Worm (Caenorhabditis elegans) whole organism, L1 larva: Measurements from ENCODE around the gene bli-2.
A peak's percentile ranks its signal among the peaks of the same experiment; 100 is the strongest.

Experiments
- C04F5.9 ChIP-seq: sonication (generic microtip); optimal IDR thresholded peaks from 2 replicates; lab custom pipeline; 2016; ENCODE audit warnings: missing genetic modification characterization, missing compliant biosample characterization
- C16A3.4 ChIP-seq: fragments of 150-350 bp; optimal IDR thresholded peaks from 2 replicates; lab custom pipeline; 2014; ENCODE audit warnings: missing biosample characterization, missing genetic modification characterization
- C34B4.2 ChIP-seq: sonication (generic microtip); optimal IDR thresholded peaks from 2 replicates; lab custom pipeline; 2017; ENCODE audit warnings: mild to moderate bottlenecking, missing genetic modification characterization, missing compliant biosample characterization
- F16B12.6 ChIP-seq: fragments of 150-350 bp; optimal IDR thresholded peaks from 2 replicates; lab custom pipeline; 2014; ENCODE audit warnings: missing biosample characterization, missing genetic modification characterization
- Y116A8C.19 ChIP-seq: sonication (generic microtip); optimal IDR thresholded peaks from 2 replicates; lab custom pipeline; 2016; ENCODE audit warnings: missing compliant biosample characterization, missing genetic modification characterization, borderline replicate concordance
- aly-2 ChIP-seq: fragments of 150-350 bp; optimal IDR thresholded peaks from 2 replicates; lab custom pipeline; 2014; ENCODE audit warnings: missing biosample characterization, missing genetic modification characterization
- ama-1 ChIP-seq: fragments of 150-350 bp; optimal IDR thresholded peaks from 2 replicates; lab custom pipeline; 2014
- ceh-63 ChIP-seq: fragments of 200-800 bp; sonication (Bioruptor generic); optimal IDR thresholded peaks from 2 replicates; lab custom pipeline; 2018; ENCODE audit warnings: mild to moderate bottlenecking, missing genetic modification characterization, missing compliant biosample characterization
- ceh-8 ChIP-seq: fragments of 200-800 bp; sonication (Bioruptor generic); optimal IDR thresholded peaks from 2 replicates; lab custom pipeline; 2018; ENCODE audit warnings: mild to moderate bottlenecking, missing genetic modification characterization, moderate library complexity, missing compliant biosample characterization
- ceh-82 ChIP-seq, 3 experiments: fragments of 150-350 bp in 1 of 3; sonication (generic microtip) in 2 of 3; optimal IDR thresholded peaks; 2 replicates each; lab custom pipeline; 2014 to 2017; ENCODE audit warnings: missing biosample characterization in 3 of 3, missing genetic modification characterization in 3 of 3
- ces-1 ChIP-seq: fragments of 150-350 bp; optimal IDR thresholded peaks from 2 replicates; lab custom pipeline; 2014; ENCODE audit warnings: missing biosample characterization, missing genetic modification reagents, missing genetic modification characterization
- dpl-1 ChIP-seq, 3 experiments: fragments of 150-350 bp in 2 of 3; sonication (generic microtip) in 1 of 3; optimal IDR thresholded peaks; 2 replicates each; lab custom pipeline; 2014 to 2017; ENCODE audit warnings: missing biosample characterization in 3 of 3, missing genetic modification characterization in 3 of 3, missing genetic modification reagents in 3 of 3
- efl-1 ChIP-seq, 4 experiments: fragments of 150-350 bp; optimal IDR thresholded peaks in 3 of 4; peaks in 1 of 4; 1 replicate in 1 of 4; 2 replicates in 3 of 4; lab custom pipeline; 2014; ENCODE audit warnings: missing biosample characterization in 2 of 4, missing genetic modification characterization in 2 of 4, missing genetic modification reagents in 2 of 4
- efl-3 ChIP-seq: fragments of 200-800 bp; sonication (Bioruptor generic); optimal IDR thresholded peaks from 2 replicates; lab custom pipeline; 2018; ENCODE audit warnings: mild to moderate bottlenecking, missing genetic modification characterization, missing compliant biosample characterization
- egl-13 ChIP-seq: sonication (generic microtip); optimal IDR thresholded peaks from 2 replicates; lab custom pipeline; 2016; ENCODE audit warnings: missing genotype, missing genetic modification reagents, missing genetic modification characterization, missing compliant biosample characterization
- egl-27 ChIP-seq, 2 experiments: fragments of 150-350 bp in 1 of 2; sonication (generic microtip); optimal IDR thresholded peaks; 3 replicates each; lab custom pipeline; 2017 to 2018; ENCODE audit warnings: missing biosample characterization in 2 of 2, missing genetic modification characterization in 2 of 2, missing genetic modification reagents in 2 of 2
- fkh-10 ChIP-seq: sonication (generic microtip); optimal IDR thresholded peaks from 2 replicates; lab custom pipeline; 2017; ENCODE audit warnings: missing biosample characterization, missing genetic modification reagents, missing genetic modification characterization
- grh-1 ChIP-seq: fragments of 200-800 bp; sonication (Bioruptor generic); IDR thresholded peaks from 2 replicates; pipeline ENCODE4 v1.3.6; 2022; ENCODE audit warnings: missing genetic modification reagents, missing genetic modification characterization, missing compliant biosample characterization
- hlh-4 ChIP-seq: sonication (generic microtip); optimal IDR thresholded peaks from 2 replicates; lab custom pipeline; 2016; ENCODE audit warnings: mild to moderate bottlenecking, missing genetic modification characterization, missing compliant biosample characterization
- hpl-2 ChIP-seq: fragments of 150-350 bp; optimal IDR thresholded peaks from 2 replicates; lab custom pipeline; 2014; ENCODE audit warnings: missing biosample characterization, missing genetic modification reagents, missing genetic modification characterization
- lin-14 ChIP-seq: fragments of 200-800 bp; sonication (Bioruptor generic); optimal IDR thresholded peaks from 2 replicates; lab custom pipeline; 2018; ENCODE audit warnings: mild to moderate bottlenecking, missing genetic modification characterization, moderate library complexity, missing compliant biosample characterization
- lin-35 ChIP-seq, 2 experiments: fragments of 150-350 bp; optimal IDR thresholded peaks; 2 replicates each; lab custom pipeline; 2014; ENCODE audit warnings: missing biosample characterization in 2 of 2, missing genetic modification characterization in 2 of 2, missing genetic modification reagents in 2 of 2
- lir-3 ChIP-seq: sonication (generic microtip); optimal IDR thresholded peaks from 2 replicates; lab custom pipeline; 2016; ENCODE audit warnings: mild to moderate bottlenecking, missing genetic modification characterization, moderate library complexity, missing compliant biosample characterization; ENCODE audit not compliant: poor library complexity
- lsy-2 ChIP-seq, 2 experiments: fragments of 150-350 bp; optimal IDR thresholded peaks; 2 replicates each; lab custom pipeline; 2014; ENCODE audit warnings: missing biosample characterization in 2 of 2, missing genetic modification characterization in 2 of 2
- mab-9 ChIP-seq: fragments of 200-800 bp; sonication (Bioruptor generic); IDR thresholded peaks from 2 replicates; pipeline ENCODE4 v1.3.6; 2022; ENCODE audit warnings: missing genetic modification reagents, missing genetic modification characterization, missing compliant biosample characterization
- mdl-1 ChIP-seq, 2 experiments: fragments of 150-350 bp; optimal IDR thresholded peaks; 2 replicates each; lab custom pipeline; 2014 to 2017; ENCODE audit warnings: missing biosample characterization in 2 of 2, missing genetic modification characterization in 2 of 2, inconsistent platforms in 1 of 2
- mef-2 ChIP-seq: fragments of 150-350 bp; optimal IDR thresholded peaks from 2 replicates; lab custom pipeline; 2014; ENCODE audit warnings: missing biosample characterization, missing genetic modification characterization
- mep-1 ChIP-seq: fragments of 150-350 bp; optimal IDR thresholded peaks from 2 replicates; lab custom pipeline; 2014; ENCODE audit warnings: missing biosample characterization, missing genetic modification characterization
- nhr-20 ChIP-seq: sonication (generic microtip); optimal IDR thresholded peaks from 2 replicates; lab custom pipeline; 2016; ENCODE audit warnings: mild to moderate bottlenecking, missing genetic modification characterization, missing compliant biosample characterization
- nhr-47 ChIP-seq: sonication (generic microtip); optimal IDR thresholded peaks from 2 replicates; lab custom pipeline; 2016; ENCODE audit warnings: mild to moderate bottlenecking, missing genetic modification characterization, moderate library complexity, missing compliant biosample characterization
- nhr-71 ChIP-seq: sonication (generic microtip); optimal IDR thresholded peaks from 2 replicates; lab custom pipeline; 2016; ENCODE audit warnings: mild to moderate bottlenecking, missing genetic modification characterization, moderate library complexity, missing compliant biosample characterization
- nhr-84 ChIP-seq: sonication (generic microtip); optimal IDR thresholded peaks from 2 replicates; lab custom pipeline; 2017; ENCODE audit warnings: missing biosample characterization, missing genetic modification characterization
- nhr-85 ChIP-seq: sonication (generic microtip); peaks from one replicate; lab custom pipeline; 2016; ENCODE audit warnings: missing genetic modification characterization, inconsistent platforms, missing compliant biosample characterization
- pag-3 ChIP-seq: sonication (generic microtip); optimal IDR thresholded peaks from 2 replicates; lab custom pipeline; 2017; ENCODE audit warnings: missing genetic modification characterization, mild to moderate bottlenecking, missing compliant biosample characterization, antibody characterized with exemption, borderline replicate concordance; ENCODE audit not compliant: insufficient read depth
- pqm-1 ChIP-seq: sonication (generic microtip); optimal IDR thresholded peaks from 3 replicates; lab custom pipeline; 2017; ENCODE audit warnings: missing biosample characterization, missing genetic modification characterization
- rnt-1 ChIP-seq: sonication (generic microtip); optimal IDR thresholded peaks from 2 replicates; lab custom pipeline; 2016; ENCODE audit warnings: mild to moderate bottlenecking, missing genetic modification characterization, moderate library complexity, missing compliant biosample characterization
- snpc-4 ChIP-seq: fragments of 150-350 bp; optimal IDR thresholded peaks from 2 replicates; lab custom pipeline; 2014; ENCODE audit warnings: missing biosample characterization, missing genetic modification characterization
- snu-23 ChIP-seq: sonication (generic microtip); optimal IDR thresholded peaks from 2 replicates; lab custom pipeline; 2016; ENCODE audit warnings: missing genetic modification characterization, missing compliant biosample characterization
- sptf-1 ChIP-seq: fragments of 150-350 bp; optimal IDR thresholded peaks from 2 replicates; lab custom pipeline; 2014; ENCODE audit warnings: missing biosample characterization, missing genetic modification characterization
- swsn-7 ChIP-seq: sonication (generic microtip); optimal IDR thresholded peaks from 2 replicates; lab custom pipeline; 2016; ENCODE audit warnings: missing genetic modification characterization, missing compliant biosample characterization
- tbx-2 ChIP-seq: sonication (generic microtip); optimal IDR thresholded peaks from 2 replicates; lab custom pipeline; 2016; ENCODE audit warnings: missing genetic modification characterization, missing compliant biosample characterization
- unc-30 ChIP-seq: sonication (generic microtip); optimal IDR thresholded peaks from 2 replicates; lab custom pipeline; 2017; ENCODE audit warnings: missing biosample characterization, missing genetic modification characterization
- xbp-1 ChIP-seq: sonication (generic microtip); optimal IDR thresholded peaks from 2 replicates; lab custom pipeline; 2016; ENCODE audit warnings: missing genetic modification characterization, missing compliant biosample characterization
- zip-4 ChIP-seq: fragments of 200-800 bp; sonication (Bioruptor generic); optimal IDR thresholded peaks from 2 replicates; lab custom pipeline; 2018; ENCODE audit warnings: mild to moderate bottlenecking, missing genetic modification characterization, moderate library complexity, missing compliant biosample characterization

Gene bli-2

ce11 chrII:5688959-5689358 lies 36.7 kb upstream of the bli-2 start, which contains the start of gene C25H3.11 (continued):
- TF ChIP-seq mab-9, result no peak
- TF ChIP-seq nhr-47 (tag; lab: Kevin White, UChicago), result no peak
- peak in 1 of 2 experiments; percentile 40 for TF ChIP-seq lin-35 (GFP tag; optimal IDR thresholded peaks at IDR 0.05; lab: Kevin White, UChicago)
- TF ChIP-seq rnt-1 (tag; lab: Kevin White, UChicago), result peak; percentile 26
- TF ChIP-seq ces-1 (GFP tag; lab: Kevin White, UChicago), result no peak
- peak; percentile 11 to 14 for TF ChIP-seq lsy-2 (tag; optimal IDR thresholded peaks at IDR 0.05; lab: Kevin White, UChicago)
- TF ChIP-seq pag-3 (tag; lab: Kevin White, UChicago), result no peak
- TF ChIP-seq hpl-2 (GFP tag; lab: Kevin White, UChicago), result no peak
- TF ChIP-seq fkh-10 (GFP tag; lab: Kevin White, UChicago), result no peak
- no peak for TF ChIP-seq ama-1 (lab: Kevin White, UChicago)
- peak; percentile 53 for TF ChIP-seq snu-23
- TF ChIP-seq nhr-84, result no peak
- peak; percentile 70 for TF ChIP-seq nhr-85 (tag; lab: Kevin White, UChicago)
- peak in 1 of 2 experiments; percentile 3 for TF ChIP-seq efl-1 (optimal IDR thresholded peaks at IDR 0.05; lab: Kevin White, UChicago)
- peak in 1 of 2 experiments; percentile 4 for TF ChIP-seq efl-1 (GFP tag; optimal IDR thresholded peaks at IDR 0.05 in 1 of 2; lab: Kevin White, UChicago)
- TF ChIP-seq unc-30, result no peak
- TF ChIP-seq lir-3 (tag; lab: Kevin White, UChicago), result no peak
- TF ChIP-seq nhr-71, result peak; percentile 40
- peak in 1 of 2 experiments; percentile 32 for TF ChIP-seq mdl-1 (tag; optimal IDR thresholded peaks at IDR 0.05; lab: Kevin White, UChicago)

ce11 chrII:5680703-5681102 lies 28.5 kb upstream of the bli-2 start, which contains the start of gene flp-27:
flp-27 (plus strand) TSS chrII:5681003.
- TF ChIP-seq pqm-1 (tag; lab: Kevin White, UChicago), result no peak
- no peak for TF ChIP-seq zip-4 (GFP tag; lab: Kevin White, UChicago)
- no peak for TF ChIP-seq F16B12.6 (tag; lab: Kevin White, UChicago)
- TF ChIP-seq snpc-4 (tag; lab: Kevin White, UChicago), result no peak
- no peak for TF ChIP-seq hlh-4
- TF ChIP-seq hpl-2 (GFP tag; lab: Kevin White, UChicago), result no peak
- no peak for TF ChIP-seq lin-14 (GFP tag; lab: Kevin White, UChicago)
- TF ChIP-seq C16A3.4, result no peak
- no peak for TF ChIP-seq egl-13
- no peak for TF ChIP-seq nhr-20 (tag; lab: Kevin White, UChicago)
- TF ChIP-seq ceh-82 (tag; optimal IDR thresholded peaks at IDR 0.05; lab: Kevin White, UChicago), result no peak
- TF ChIP-seq egl-27 (tag; optimal IDR thresholded peaks at IDR 0.05; lab: Kevin White, UChicago), result no peak
- TF ChIP-seq tbx-2 (tag; lab: Kevin White, UChicago), result no peak
- no peak for TF ChIP-seq ceh-63 (GFP tag; lab: Kevin White, UChicago)
- no peak for TF ChIP-seq fkh-10 (GFP tag; lab: Kevin White, UChicago)
- no peak for TF ChIP-seq xbp-1 (tag; lab: Kevin White, UChicago)

- TF ChIP-seq rnt-1 (tag; lab: Kevin White, UChicago) (no peak), nhr-85 (tag; lab: Kevin White, UChicago) (no peak), mef-2 (tag; lab: Kevin White, UChicago) (no peak), hpl-2 (GFP tag; lab: Kevin White, UChicago) (no peak), swsn-7 (tag; lab: Kevin White, UChicago) (no peak), mep-1 (tag; lab: Kevin White, UChicago) (no peak), efl-3 (GFP tag; lab: Kevin White, UChicago) (no peak), Y116A8C.19 (tag; lab: Kevin White, UChicago) (no peak), sptf-1 (tag; lab: Kevin White, UChicago) (no peak), snpc-4 (tag; lab: Kevin White, UChicago) (no peak), C34B4.2 (tag; lab: Kevin White, UChicago) (no peak), grh-1 (GFP tag; lab: Robert Waterston, UW) (no peak), lsy-2 (tag; optimal IDR thresholded peaks at IDR 0.05; lab: Kevin White, UChicago) (no peak), aly-2 (tag; lab: Kevin White, UChicago) (no peak), pag-3 (tag; lab: Kevin White, UChicago) (no peak), C04F5.9 (tag; lab: Kevin White, UChicago) (no peak), mab-9 (no peak), ceh-8 (GFP tag; lab: Kevin White, UChicago) (no peak), dpl-1 (GFP tag; optimal IDR thresholded peaks at IDR 0.05; lab: Kevin White, UChicago) (no peak)
- TF ChIP-seq, all 84 proteins: peak for 0
Measured at ce11 chrII:5669580-5669979, 17.3 kb upstream of the bli-2 start, which contains the start of gene C25H3.17. C25H3.17 (minus strand) TSS chrII:5669680.
